Worm (Caenorhabditis elegans) whole organism, L3 larva: Measurements from ENCODE around the gene srt-18.
A peak's percentile ranks its signal among the peaks of the same experiment; 100 is the strongest.

Experiments
- R02D3.7 ChIP-seq: fragments of 150-350 bp; optimal IDR thresholded peaks from 2 replicates; lab custom pipeline; 2014; ENCODE audit warnings: missing biosample characterization, missing genetic modification characterization
- ZK546.5 ChIP-seq: sonication (generic microtip); optimal IDR thresholded peaks from 2 replicates; lab custom pipeline; 2017; ENCODE audit warnings: missing biosample characterization, missing genetic modification characterization
- ama-1 ChIP-seq: fragments of 150-350 bp; optimal IDR thresholded peaks from 2 replicates; lab custom pipeline; 2018
- ceh-16 ChIP-seq: sonication (generic microtip); optimal IDR thresholded peaks from 2 replicates; lab custom pipeline; 2017; ENCODE audit warnings: missing biosample characterization, missing genetic modification characterization
- ceh-28 ChIP-seq: fragments of 150-350 bp; optimal IDR thresholded peaks from 2 replicates; lab custom pipeline; 2014; ENCODE audit warnings: missing biosample characterization, missing genetic modification reagents, missing genetic modification characterization
- ceh-82 ChIP-seq: fragments of 150-350 bp; optimal IDR thresholded peaks from 2 replicates; lab custom pipeline; 2014; ENCODE audit warnings: missing biosample characterization, missing genetic modification characterization
- ceh-9 ChIP-seq: sonication (generic microtip); optimal IDR thresholded peaks from 2 replicates; lab custom pipeline; 2018; ENCODE audit warnings: missing biosample characterization, missing genetic modification characterization
- daf-12 ChIP-seq: fragments of 150-350 bp; optimal IDR thresholded peaks from 2 replicates; lab custom pipeline; 2014; ENCODE audit warnings: missing biosample characterization, missing genetic modification reagents, missing genetic modification characterization
- egl-27 ChIP-seq: sonication (generic microtip); optimal IDR thresholded peaks from 4 replicates; lab custom pipeline; 2017; ENCODE audit warnings: missing biosample characterization, missing genetic modification reagents, missing genetic modification characterization
- egl-5 ChIP-seq: fragments of 150-350 bp; optimal IDR thresholded peaks from 2 replicates; lab custom pipeline; 2017; ENCODE audit warnings: missing biosample characterization, missing genetic modification reagents, missing genetic modification characterization, inconsistent platforms
- elt-1 ChIP-seq: fragments of 150-350 bp; optimal IDR thresholded peaks from 2 replicates; lab custom pipeline; 2014; ENCODE audit warnings: missing biosample characterization, missing genetic modification characterization
- elt-2 ChIP-seq: sonication (generic microtip); optimal IDR thresholded peaks from 2 replicates; lab custom pipeline; 2016; ENCODE audit warnings: missing genetic modification reagents, mild to moderate bottlenecking, missing genetic modification characterization, missing compliant biosample characterization
- elt-3 ChIP-seq, 3 experiments: fragments of 150-350 bp in 1 of 3; sonication (generic microtip) in 2 of 3; optimal IDR thresholded peaks; 2 replicates in 2 of 3; 4 replicates in 1 of 3; lab custom pipeline; 2014 to 2017; ENCODE audit warnings: missing biosample characterization in 3 of 3, missing genetic modification characterization in 3 of 3
- eor-1 ChIP-seq, 2 experiments: fragments of 150-350 bp; optimal IDR thresholded peaks; 2 replicates each; lab custom pipeline; 2014 to 2018; ENCODE audit warnings: missing biosample characterization in 2 of 2, missing genetic modification characterization in 2 of 2
- fkh-2 ChIP-seq: fragments of 150-350 bp; optimal IDR thresholded peaks from 2 replicates; lab custom pipeline; 2014; ENCODE audit warnings: missing biosample characterization, missing genetic modification reagents, missing genetic modification characterization
- fos-1 ChIP-seq: fragments of 150-350 bp; optimal IDR thresholded peaks from 2 replicates; lab custom pipeline; 2014; ENCODE audit warnings: missing biosample characterization, missing genetic modification characterization
- hmg-11 ChIP-seq: sonication (generic microtip); optimal IDR thresholded peaks from 2 replicates; lab custom pipeline; 2016; ENCODE audit warnings: missing genetic modification characterization, missing compliant biosample characterization
- jun-1 ChIP-seq: fragments of 150-350 bp; optimal IDR thresholded peaks from 2 replicates; lab custom pipeline; 2014; ENCODE audit warnings: missing biosample characterization, missing genetic modification reagents, missing genetic modification characterization
- lin-15B ChIP-seq: fragments of 150-350 bp; optimal IDR thresholded peaks from 2 replicates; lab custom pipeline; 2014; ENCODE audit warnings: missing biosample characterization, missing genetic modification characterization
- lin-39 ChIP-seq: fragments of 150-350 bp; optimal IDR thresholded peaks from 2 replicates; lab custom pipeline; 2018; ENCODE audit warnings: missing biosample characterization, missing genetic modification reagents, missing genetic modification characterization
- lsy-12 ChIP-seq: sonication (generic microtip); optimal IDR thresholded peaks from 2 replicates; lab custom pipeline; 2016; ENCODE audit warnings: mild to moderate bottlenecking, missing genetic modification characterization, missing compliant biosample characterization
- mdl-1 ChIP-seq: fragments of 150-350 bp; optimal IDR thresholded peaks from 2 replicates; lab custom pipeline; 2014; ENCODE audit warnings: missing biosample characterization, missing genetic modification characterization
- nhr-11 ChIP-seq: fragments of 150-350 bp; optimal IDR thresholded peaks from 2 replicates; lab custom pipeline; 2014; ENCODE audit warnings: missing biosample characterization, missing genetic modification characterization
- nhr-12 ChIP-seq: fragments of 150-350 bp; optimal IDR thresholded peaks from 2 replicates; lab custom pipeline; 2014; ENCODE audit warnings: missing biosample characterization, missing genetic modification characterization
- nhr-23 ChIP-seq: fragments of 150-350 bp; optimal IDR thresholded peaks from 2 replicates; lab custom pipeline; 2014; ENCODE audit warnings: missing biosample characterization, missing genetic modification reagents, missing genetic modification characterization
- nhr-237 ChIP-seq: fragments of 150-350 bp; optimal IDR thresholded peaks from 2 replicates; lab custom pipeline; 2014; ENCODE audit warnings: missing biosample characterization, missing genetic modification characterization
- nhr-25 ChIP-seq: sonication (generic microtip); optimal IDR thresholded peaks from 2 replicates; lab custom pipeline; 2017; ENCODE audit warnings: missing biosample characterization, missing genetic modification characterization
- nhr-43 ChIP-seq: sonication (generic microtip); optimal IDR thresholded peaks from 2 replicates; lab custom pipeline; 2016; ENCODE audit warnings: mild to moderate bottlenecking, missing genetic modification characterization, missing compliant biosample characterization; ENCODE audit not compliant: poor library complexity, severe bottlenecking
- nhr-67 ChIP-seq: fragments of 150-350 bp; optimal IDR thresholded peaks from 2 replicates; lab custom pipeline; 2014; ENCODE audit warnings: missing biosample characterization, missing genetic modification characterization
- nhr-76 ChIP-seq: fragments of 150-350 bp; sonication (generic microtip); optimal IDR thresholded peaks from 5 replicates; lab custom pipeline; 2014; ENCODE audit warnings: missing biosample characterization, missing genetic modification characterization
- nhr-77 ChIP-seq: fragments of 150-350 bp; optimal IDR thresholded peaks from 2 replicates; lab custom pipeline; 2014; ENCODE audit warnings: missing biosample characterization, missing genetic modification characterization
- pha-4 ChIP-seq: fragments of 150-350 bp; optimal IDR thresholded peaks from 2 replicates; lab custom pipeline; 2014; ENCODE audit warnings: missing biosample characterization, missing genetic modification reagents, missing genetic modification characterization
- sea-2 ChIP-seq: fragments of 150-350 bp; sonication (generic microtip); optimal IDR thresholded peaks from 4 replicates; lab custom pipeline; 2014; ENCODE audit warnings: missing biosample characterization, missing genetic modification reagents, missing genetic modification characterization
- unc-39 ChIP-seq: sonication (generic microtip); optimal IDR thresholded peaks from 4 replicates; lab custom pipeline; 2017; ENCODE audit warnings: missing biosample characterization, missing genetic modification characterization
- unc-62 ChIP-seq: fragments of 150-350 bp; sonication (generic microtip); optimal IDR thresholded peaks from 4 replicates; lab custom pipeline; 2014; ENCODE audit warnings: missing biosample characterization, missing genetic modification reagents, missing genetic modification characterization
- zag-1 ChIP-seq: fragments of 150-350 bp; optimal IDR thresholded peaks from 2 replicates; lab custom pipeline; 2014; ENCODE audit warnings: missing biosample characterization, missing genetic modification characterization
- ztf-11 ChIP-seq: fragments of 150-350 bp; optimal IDR thresholded peaks from 2 replicates; lab custom pipeline; 2014; ENCODE audit warnings: missing biosample characterization, missing genetic modification characterization
- ztf-4 ChIP-seq: fragments of 150-350 bp; optimal IDR thresholded peaks from 2 replicates; lab custom pipeline; 2014; ENCODE audit warnings: missing biosample characterization, missing genetic modification characterization

The srt-18 gene

DNA sequence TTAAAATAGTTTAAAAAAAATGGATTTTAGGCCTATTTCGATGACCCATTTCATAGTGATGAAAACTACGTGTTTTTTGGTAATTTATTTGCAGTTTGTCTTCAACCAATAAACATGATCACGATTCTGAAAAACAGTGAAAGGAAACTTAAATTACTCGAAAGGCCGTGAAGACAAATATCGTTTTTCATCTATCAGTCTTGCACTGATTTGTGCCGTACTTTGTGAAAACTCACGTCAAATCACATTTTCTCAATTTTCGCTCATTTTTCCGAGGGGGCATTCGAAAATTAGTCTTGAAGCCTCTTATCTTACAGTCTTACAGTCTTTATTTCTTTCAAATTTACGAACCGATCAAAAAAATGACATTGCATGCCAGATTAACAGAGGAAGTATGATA is 43.2 kb upstream of the srt-18 start, which contains the start of gene C25E10.11:
C25E10.11 (minus strand) TSS at position 101 of the 400 bp plus-strand sequence.
- no peak for TF ChIP-seq ceh-9 (tag; lab: Kevin White, UChicago)
- no peak for TF ChIP-seq fkh-2 (tag; lab: Kevin White, UChicago)
- no peak for TF ChIP-seq fos-1 (tag; lab: Kevin White, UChicago)
- TF ChIP-seq jun-1 (tag; lab: Kevin White, UChicago) = no peak
- no peak for TF ChIP-seq nhr-67
- no peak for TF ChIP-seq eor-1 (tag; optimal IDR thresholded peaks at IDR 0.05; lab: Kevin White, UChicago)

- TF ChIP-seq nhr-11 (tag; lab: Kevin White, UChicago) (no peak), ama-1 (lab: Kevin White, UChicago) (no peak), nhr-77 (tag; lab: Kevin White, UChicago) (no peak), nhr-237 (tag; lab: Kevin White, UChicago) (no peak), ztf-11 (tag; lab: Kevin White, UChicago) (no peak), hmg-11 (tag; lab: Kevin White, UChicago) (no peak), jun-1 (tag; lab: Kevin White, UChicago) (no peak), unc-62 (GFP tag; lab: Kevin White, UChicago) (no peak), fos-1 (tag; lab: Kevin White, UChicago) (no peak), R02D3.7 (no peak), zag-1 (tag; lab: Kevin White, UChicago) (no peak), ceh-28 (tag; lab: Kevin White, UChicago) (no peak), ZK546.5 (tag; lab: Kevin White, UChicago) (no peak)
- TF ChIP-seq, all 47 proteins: peak for 0
Observed at ce11 chrV:9056253-9056652, 40.8 kb upstream of the srt-18 start, which contains the start of gene C25E10.10. C25E10.10 (minus strand) TSS chrV:9056353.

DNA sequence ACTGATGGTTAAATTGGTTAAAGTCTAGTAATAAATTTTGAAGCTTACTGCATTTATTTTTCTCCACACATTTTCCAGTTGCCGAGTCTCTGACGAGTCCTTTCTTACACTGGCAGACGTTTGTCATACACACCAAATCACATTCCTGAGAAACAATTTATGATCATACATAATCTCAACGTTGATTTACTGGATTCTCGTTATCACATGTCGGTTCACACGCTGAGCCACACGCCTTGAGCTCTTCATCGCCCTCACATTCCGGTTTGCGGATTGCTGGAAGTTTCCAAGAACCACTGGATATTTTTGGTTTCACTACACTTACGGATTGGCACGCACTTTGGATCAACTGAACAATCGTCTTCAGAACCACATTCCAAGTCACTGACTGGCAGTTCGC is 40.2 kb upstream of the srt-18 start:
- TF ChIP-seq nhr-11 (tag; lab: Kevin White, UChicago) = peak; percentile 47
- no peak for TF ChIP-seq nhr-76 (tag; lab: Kevin White, UChicago)

DNA sequence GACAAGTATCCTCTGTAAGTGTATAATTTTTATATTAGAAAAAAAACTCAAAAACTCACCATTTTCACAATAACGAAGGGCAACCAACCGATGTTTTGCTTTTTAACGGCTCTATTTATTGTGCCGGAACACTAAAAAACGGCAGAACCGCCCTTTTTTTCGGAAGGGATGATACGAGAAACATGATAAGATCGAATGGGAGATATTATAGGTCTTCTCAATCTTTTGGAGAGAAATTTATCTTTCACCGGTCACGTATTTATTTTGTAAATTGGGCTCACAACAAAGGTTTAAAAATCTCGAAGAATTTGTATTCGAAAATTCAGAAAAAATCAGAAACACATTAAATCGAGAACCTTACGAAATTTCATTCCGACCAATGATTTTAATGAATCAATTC is 39.3 kb upstream of the srt-18 start, which contains the start of gene swm-1:
swm-1 (minus strand) TSS at position 101 of the 400 bp plus-strand sequence.
- TF ChIP-seq elt-3 (tag; optimal IDR thresholded peaks at IDR 0.05; lab: Kevin White, UChicago) (no peak), nhr-43 (tag; lab: Kevin White, UChicago) (no peak), nhr-25 (no peak), ceh-82 (tag; lab: Kevin White, UChicago) (no peak), nhr-76 (tag; lab: Kevin White, UChicago) (no peak), ztf-11 (tag; lab: Kevin White, UChicago) (no peak), nhr-12 (tag; lab: Kevin White, UChicago) (no peak)

DNA sequence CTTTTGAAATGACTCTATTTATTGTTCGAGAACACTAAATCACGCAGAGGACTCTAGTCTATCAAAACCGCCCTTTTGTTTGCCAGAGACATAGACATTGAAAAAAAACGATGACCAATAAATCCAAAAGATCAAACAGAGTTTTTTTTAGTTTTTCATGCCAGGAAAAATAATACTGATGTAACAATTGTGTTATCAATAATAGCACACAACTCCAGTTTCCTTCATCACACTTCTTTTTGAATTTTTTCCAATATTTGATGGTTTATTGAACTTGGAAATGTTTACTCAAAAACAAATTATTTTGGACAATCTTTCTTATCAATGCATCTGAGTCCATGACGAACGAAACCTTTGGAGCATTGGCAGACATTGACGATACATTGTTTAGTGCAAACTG is 38.5 kb upstream of the srt-18 start, which contains the start of gene C25E10.8:
C25E10.8 (minus strand) TSS at position 101 of the 400 bp plus-strand sequence.
- TF ChIP-seq nhr-77 (tag; lab: Kevin White, UChicago) (no peak), unc-39 (tag; lab: Kevin White, UChicago) (no peak), elt-2 (tag; lab: Kevin White, UChicago) (no peak), nhr-76 (tag; lab: Kevin White, UChicago) (no peak), sea-2 (GFP tag; lab: Kevin White, UChicago) (no peak), egl-5 (tag; lab: Kevin White, UChicago) (no peak)
- TF ChIP-seq, all 47 proteins: peak for 0

ce11 chrV:9053235-9053634 is 37.8 kb upstream of the srt-18 start:
- TF ChIP-seq elt-2 (tag; lab: Kevin White, UChicago) (no peak), nhr-67 (no peak), pha-4 (tag; lab: Kevin White, UChicago) (no peak), zag-1 (tag; lab: Kevin White, UChicago) (no peak), lsy-12 (no peak)

ce11 chrV:9051100-9051499 is 35.7 kb upstream of the srt-18 start, which contains the start of gene C25E10.7:
C25E10.7 (minus strand) TSS chrV:9051200.
- no peak for TF ChIP-seq nhr-237 (tag; lab: Kevin White, UChicago)
- TF ChIP-seq ceh-28 (tag; lab: Kevin White, UChicago) = no peak
- TF ChIP-seq ceh-16 (tag; lab: Kevin White, UChicago) = no peak
- TF ChIP-seq ceh-82 (tag; lab: Kevin White, UChicago) = no peak
- no peak for TF ChIP-seq eor-1 (tag; optimal IDR thresholded peaks at IDR 0.05; lab: Kevin White, UChicago)
- no peak for TF ChIP-seq elt-1
- no peak for TF ChIP-seq mdl-1 (tag; lab: Kevin White, UChicago)
- no peak for TF ChIP-seq egl-5 (tag; lab: Kevin White, UChicago)
- no peak for TF ChIP-seq nhr-43 (tag; lab: Kevin White, UChicago)
- TF ChIP-seq ztf-11 (tag; lab: Kevin White, UChicago) = no peak
- no peak for TF ChIP-seq R02D3.7
- no peak for TF ChIP-seq pha-4 (tag; lab: Kevin White, UChicago)
- no peak for TF ChIP-seq lin-15B (tag; lab: Kevin White, UChicago)
- no peak for TF ChIP-seq fos-1 (tag; lab: Kevin White, UChicago)
- no peak for TF ChIP-seq ztf-4 (tag; lab: Kevin White, UChicago)
- TF ChIP-seq daf-12 = no peak
- no peak for TF ChIP-seq lin-39 (tag; lab: Kevin White, UChicago)
- no peak for TF ChIP-seq egl-27
- TF ChIP-seq nhr-23 (tag; lab: Kevin White, UChicago) = no peak
- no peak for TF ChIP-seq jun-1 (tag; lab: Kevin White, UChicago)
